Fruit fly (Drosophila melanogaster): Measurements from ENCODE around the gene CG14424.

The CG14424 gene

dm6 chrX:2907105-2907694 lies 19.9 kb downstream of the CG14424 start (continued):
- TF ChIP-seq Ets96B (tag; optimal IDR thresholded peaks at IDR 0.05) (peak; percentile 14), vri (GFP tag; optimal IDR thresholded peaks at IDR 0.05) (no peak), CG4318 (GFP tag; optimal IDR thresholded peaks at IDR 0.05) (no peak), achi (GFP tag; optimal IDR thresholded peaks at IDR 0.05) (peak; percentile 3), fkh (GFP tag; optimal IDR thresholded peaks at IDR 0.05) (no peak), salr (GFP tag; optimal IDR thresholded peaks at IDR 0.05) (no peak), CG11762 (GFP tag; optimal IDR thresholded peaks at IDR 0.05; ENCODE audit: insufficient read depth) (no peak), CG10669 (GFP tag; optimal IDR thresholded peaks at IDR 0.05) (peak; percentile 21), spab (GFP tag; optimal IDR thresholded peaks at IDR 0.05) (no peak), Eip93F (GFP tag; optimal IDR thresholded peaks at IDR 0.05) (no peak), CG15336 (GFP tag; IDR thresholded peaks at IDR 0.05) (no peak), CG11902 (GFP tag; optimal IDR thresholded peaks at IDR 0.05) (no peak), fd59A (GFP tag; optimal IDR thresholded peaks at IDR 0.05) (no peak), OdsH (GFP tag; optimal IDR thresholded peaks at IDR 0.05) (peak; percentile 24), CG7368 (GFP tag; optimal IDR thresholded peaks at IDR 0.05) (no peak), acj6 (GFP tag; optimal IDR thresholded peaks at IDR 0.05) (no peak), cyc (GFP tag; optimal IDR thresholded peaks at IDR 0.05) (peak; percentile 45), Hr4 (GFP tag; optimal IDR thresholded peaks at IDR 0.05) (no peak), lz (GFP tag; optimal IDR thresholded peaks at IDR 0.05) (peak; percentile 33), CG16779 (tag; optimal IDR thresholded peaks at IDR 0.05) (no peak), CG8319 (GFP tag; optimal IDR thresholded peaks at IDR 0.05) (no peak), Blimp-1 (GFP tag; optimal IDR thresholded peaks at IDR 0.05) (no peak), net (GFP tag; optimal IDR thresholded peaks at IDR 0.05) (no peak), CG1621 (tag; optimal IDR thresholded peaks at IDR 0.05) (no peak), CG34406 (GFP tag; optimal IDR thresholded peaks at IDR 0.05) (no peak), Smox (GFP tag; optimal IDR thresholded peaks at IDR 0.05) (peak; percentile 26), CG8119 (GFP tag; IDR thresholded peaks at IDR 0.05) (no peak), CG6163 (GFP tag; IDR thresholded peaks at IDR 0.05) (no peak), Sox102F (GFP tag; optimal IDR thresholded peaks at IDR 0.05) (peak; percentile 0), Sox15 (GFP tag; optimal IDR thresholded peaks at IDR 0.05) (peak; percentile 24), fd85E (GFP tag; optimal IDR thresholded peaks at IDR 0.05) (no peak), CG32006 (GFP tag; optimal IDR thresholded peaks at IDR 0.05) (peak; percentile 10), CG6792 (GFP tag; optimal IDR thresholded peaks at IDR 0.05) (peak; percentile 10), dsx (GFP tag; optimal IDR thresholded peaks at IDR 0.05; ENCODE audit: poor library complexity, severe bottlenecking) (no peak), Eip75B (GFP tag; optimal IDR thresholded peaks at IDR 0.05) (no peak), CG6276 (GFP tag; optimal IDR thresholded peaks at IDR 0.05) (no peak), Hr38 (GFP tag; optimal IDR thresholded peaks at IDR 0.05) (no peak), CG11294 (GFP tag; IDR thresholded peaks at IDR 0.05) (no peak)

- no peak for TF ChIP-seq OdsH (GFP tag; optimal IDR thresholded peaks at IDR 0.05)
- no peak for TF ChIP-seq CG4318 (GFP tag; optimal IDR thresholded peaks at IDR 0.05)
- TF ChIP-seq CG6276 (GFP tag; optimal IDR thresholded peaks at IDR 0.05): no peak
- TF ChIP-seq CG3032 (tag; optimal IDR thresholded peaks at IDR 0.05): no peak
- TF ChIP-seq lz (GFP tag; optimal IDR thresholded peaks at IDR 0.05): no peak
- no peak for TF ChIP-seq CG6163 (GFP tag; IDR thresholded peaks at IDR 0.05)
- no peak for TF ChIP-seq CG8119 (GFP tag; IDR thresholded peaks at IDR 0.05)
Measured at dm6 chrX:2890468-2890867, 36.6 kb downstream of the CG14424 start, which contains the start of gene CG3526. Gene CG3526 (plus strand): TSS chrX:2890768.

dm6 chrX:2888211-2888610 lies 38.8 kb downstream of the CG14424 start:
- TF ChIP-seq CG8319 (GFP tag; optimal IDR thresholded peaks at IDR 0.05): no peak
- TF ChIP-seq ss (GFP tag; optimal IDR thresholded peaks at IDR 0.05): no peak
- no peak for TF ChIP-seq eg (GFP tag; IDR thresholded peaks at IDR 0.05)
- TF ChIP-seq CG10669 (GFP tag; optimal IDR thresholded peaks at IDR 0.05): no peak
- no peak for TF ChIP-seq dac (GFP tag; optimal IDR thresholded peaks at IDR 0.05)
- no peak for TF ChIP-seq OdsH (GFP tag; optimal IDR thresholded peaks at IDR 0.05)
- no peak for TF ChIP-seq CG8119 (GFP tag; IDR thresholded peaks at IDR 0.05)
- TF ChIP-seq CG34406 (GFP tag; optimal IDR thresholded peaks at IDR 0.05): no peak
- no peak for TF ChIP-seq CG6276 (GFP tag; optimal IDR thresholded peaks at IDR 0.05)
- no peak for TF ChIP-seq CG3919 (GFP tag; optimal IDR thresholded peaks at IDR 0.05)
- no peak for TF ChIP-seq CG6792 (GFP tag; optimal IDR thresholded peaks at IDR 0.05)
- no peak for TF ChIP-seq salr (GFP tag; optimal IDR thresholded peaks at IDR 0.05)
- no peak for TF ChIP-seq CG6808 (GFP tag; optimal IDR thresholded peaks at IDR 0.05)
- TF ChIP-seq CG11762 (GFP tag; optimal IDR thresholded peaks at IDR 0.05; ENCODE audit: insufficient read depth): no peak

Data from whole organism, prepupa.